Fruit fly (Drosophila melanogaster) whole organism: ENCODE data around the gene pon.

Experiments used
- Dll ChIP-seq: fragments of >200 bp; optimal IDR thresholded peaks from 2 replicates; lab custom pipeline; 2017
- pan ChIP-seq: fragments of >200 bp; optimal IDR thresholded peaks from 2 replicates; lab custom pipeline; 2017
- psq ChIP-seq: fragments of >200 bp; optimal IDR thresholded peaks from 2 replicates; lab custom pipeline; 2017

dm6 chrX:4643887-4644286, 7.8 kb downstream of the pon start, which contains the start of gene CG3081:
- TF ChIP-seq Dll (lab: Kevin White, UChicago) (no peak), pan (no peak), psq (lab: Kevin White, UChicago) (no peak)
